Worm (Caenorhabditis elegans): ENCODE results near the gene snpc-3.4.

DNA sequence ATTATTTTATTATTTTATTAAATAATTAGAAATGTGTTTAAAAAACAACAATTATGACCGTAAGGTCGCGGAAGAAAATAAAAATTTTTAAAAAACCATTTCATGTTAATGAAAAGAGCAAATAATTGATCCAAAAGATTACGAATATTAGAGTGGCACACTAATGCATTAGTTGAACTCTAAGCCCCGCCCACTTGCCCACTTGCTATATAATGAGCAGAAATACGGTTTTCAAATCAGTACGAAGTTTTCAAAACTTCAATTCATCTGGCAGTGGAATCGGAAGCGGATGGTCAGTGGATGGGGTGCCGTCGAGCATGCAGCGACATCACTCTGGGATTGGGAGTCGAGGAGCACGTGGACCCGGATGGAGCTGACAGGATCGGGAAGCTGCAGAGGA is 32.1 kb upstream of the snpc-3.4 start, which contains the start of gene C36E8.6:
- TF ChIP-seq elt-1 (tag; optimal IDR thresholded peaks at IDR 0.05; ENCODE audit: borderline replicate concordance, insufficient read depth), result no peak
- TF ChIP-seq nhr-237 (tag; optimal IDR thresholded peaks at IDR 0.05), result no peak
- TF ChIP-seq snpc-4 (tag; optimal IDR thresholded peaks at IDR 0.05), result no peak
- no peak for TF ChIP-seq drap-1 (GFP tag; optimal IDR thresholded peaks at IDR 0.05)
- no peak for TF ChIP-seq ztf-11 (tag; optimal IDR thresholded peaks at IDR 0.05)
- TF ChIP-seq pha-4 (tag; optimal IDR thresholded peaks at IDR 0.05), result no peak
- TF ChIP-seq nhr-12 (tag; optimal IDR thresholded peaks at IDR 0.05), result no peak
- TF ChIP-seq sptf-1 (tag; optimal IDR thresholded peaks at IDR 0.05), result no peak

All from whole organism, mixed stage, embryonic.